Fruit fly (Drosophila melanogaster): ENCODE results near the gene CG5466.
A peak's percentile ranks its signal among the peaks of the same experiment; 100 is the strongest.

Gene CG5466

DNA sequence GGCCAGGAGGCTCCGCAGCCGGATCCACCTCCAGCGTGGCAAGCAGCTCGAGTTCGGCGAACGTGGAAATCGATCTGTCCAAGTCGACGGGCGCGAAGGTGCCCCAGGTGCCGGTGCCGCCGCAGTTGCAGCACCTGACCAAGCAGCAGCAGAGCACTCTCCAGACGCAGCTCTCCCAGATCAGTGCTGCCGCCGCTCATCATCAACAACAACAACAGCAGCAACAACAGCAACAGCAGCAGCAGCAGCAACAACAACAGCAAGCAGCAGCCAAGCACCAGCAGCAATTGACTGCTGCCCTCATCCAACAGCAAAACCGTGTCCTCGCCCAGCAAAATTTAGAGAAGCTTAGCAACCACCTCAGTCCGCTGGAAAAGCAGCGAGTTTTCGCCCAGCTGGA, 1.3 kb downstream of the CG5466 start:
- no peak for TF ChIP-seq CG7101 (tag; optimal IDR thresholded peaks at IDR 0.05)
- no peak for TF ChIP-seq tj (GFP tag; optimal IDR thresholded peaks at IDR 0.05)
- no peak for TF ChIP-seq CG14711 (tag; optimal IDR thresholded peaks at IDR 0.05)
- no peak for TF ChIP-seq Clk (GFP tag; optimal IDR thresholded peaks at IDR 0.05)
- no peak for TF ChIP-seq cnc (optimal IDR thresholded peaks at IDR 0.05)
- no peak for TF ChIP-seq CG7045 (GFP tag; optimal IDR thresholded peaks at IDR 0.05)
- TF ChIP-seq bab1 (GFP tag; optimal IDR thresholded peaks at IDR 0.05): no peak
- no peak for TF ChIP-seq CG11617 (GFP tag; optimal IDR thresholded peaks at IDR 0.05)
- no peak for TF ChIP-seq Hr96 (GFP tag; optimal IDR thresholded peaks at IDR 0.05)

DNA sequence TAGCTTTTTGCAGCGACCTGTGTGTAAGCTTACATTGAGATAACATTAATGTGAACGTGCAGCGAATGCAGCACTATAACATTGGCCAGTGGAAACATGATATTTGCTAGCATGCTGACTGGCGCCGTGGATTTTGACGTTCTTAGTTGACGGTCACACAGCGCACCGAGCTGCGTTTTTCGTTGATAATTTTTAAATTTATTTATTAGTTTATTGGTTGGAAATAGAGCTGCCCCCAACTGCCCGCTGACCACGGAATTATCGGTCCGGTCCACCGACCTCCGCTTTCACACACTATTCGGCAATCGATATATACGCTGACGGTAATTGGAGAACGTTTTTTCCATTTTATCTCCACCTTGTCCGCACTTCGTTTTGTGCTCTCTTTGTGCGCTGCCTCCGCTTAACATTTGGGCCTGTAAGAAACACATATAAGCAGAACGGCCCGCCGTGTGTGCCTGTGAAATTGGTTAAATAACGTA, 4.2 kb downstream of the CG5466 start, which contains the start of gene H:
H (plus strand) TSS at position 134 of the 482 bp plus-strand sequence.
- TF ChIP-seq tj (GFP tag; optimal IDR thresholded peaks at IDR 0.05) (peak; percentile 22), toe (GFP tag; optimal IDR thresholded peaks at IDR 0.05) (no peak), Clk (GFP tag; optimal IDR thresholded peaks at IDR 0.05) (no peak), CG33017 (tag; optimal IDR thresholded peaks at IDR 0.05) (no peak), CG5204 (GFP tag; optimal IDR thresholded peaks at IDR 0.05) (no peak), bab1 (GFP tag; optimal IDR thresholded peaks at IDR 0.05) (no peak), CG14711 (tag; optimal IDR thresholded peaks at IDR 0.05) (no peak), CG7045 (GFP tag; optimal IDR thresholded peaks at IDR 0.05) (no peak), CG1620 (GFP tag; optimal IDR thresholded peaks at IDR 0.05) (no peak), cic (GFP tag; optimal IDR thresholded peaks at IDR 0.05) (no peak), CG11617 (GFP tag; optimal IDR thresholded peaks at IDR 0.05) (peak; percentile 52), CG7101 (tag; optimal IDR thresholded peaks at IDR 0.05) (no peak), Mnt (GFP tag; optimal IDR thresholded peaks at IDR 0.05) (peak; percentile 48)

DNA sequence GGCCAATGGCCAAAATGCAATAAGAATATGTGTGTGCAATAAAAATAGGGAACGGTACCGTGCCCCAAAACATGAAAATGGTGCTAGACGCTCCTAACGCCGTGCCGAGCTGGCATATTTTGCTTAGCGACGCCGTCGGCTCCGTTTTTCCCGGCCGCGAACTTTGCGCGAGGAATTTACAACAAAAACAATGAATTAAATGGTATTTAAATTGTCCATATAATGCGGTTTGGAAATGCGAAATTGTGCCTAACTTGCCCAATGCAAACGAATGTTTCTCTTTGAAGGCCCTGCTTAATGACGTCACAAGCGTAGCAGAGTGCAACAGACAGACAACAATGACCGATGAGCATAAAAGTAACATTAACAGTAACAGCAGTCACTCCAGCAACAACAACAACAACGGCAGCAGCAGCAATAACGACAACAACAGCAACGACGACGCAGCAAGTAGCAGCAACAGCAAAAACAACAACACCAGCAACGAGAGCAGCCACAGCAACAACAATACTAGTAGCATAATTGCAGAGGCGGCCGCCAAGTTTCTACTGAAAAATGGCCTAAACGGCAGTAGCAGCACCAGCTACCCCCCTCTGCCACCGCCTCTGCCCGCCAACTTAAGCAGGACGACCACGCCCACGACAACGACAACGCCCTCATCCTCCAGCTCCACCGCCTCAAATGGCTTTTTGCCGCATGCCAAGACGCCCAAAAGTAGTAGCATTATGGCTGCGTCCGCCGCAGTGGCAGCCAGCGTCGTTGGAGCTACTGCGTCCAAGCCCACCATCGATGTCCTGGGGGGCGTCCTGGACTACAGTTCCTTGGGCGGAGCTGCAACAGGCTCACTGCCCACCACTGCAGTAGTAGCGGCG, 4.8 kb downstream of the CG5466 start:
- TF ChIP-seq CG5204 (GFP tag; optimal IDR thresholded peaks at IDR 0.05) (no peak), CG1620 (GFP tag; optimal IDR thresholded peaks at IDR 0.05) (no peak), ovo (GFP tag; optimal IDR thresholded peaks at IDR 0.05) (no peak), bab1 (GFP tag; optimal IDR thresholded peaks at IDR 0.05) (no peak), cnc (optimal IDR thresholded peaks at IDR 0.05) (no peak), Crg-1 (GFP tag; optimal IDR thresholded peaks at IDR 0.05) (no peak), CG11617 (GFP tag; optimal IDR thresholded peaks at IDR 0.05) (no peak), kay (GFP tag; ENCODE audit: borderline replicate concordance) (no peak), CG7045 (GFP tag; optimal IDR thresholded peaks at IDR 0.05) (no peak), CG12768 (GFP tag; optimal IDR thresholded peaks at IDR 0.05) (no peak), Clk (GFP tag; optimal IDR thresholded peaks at IDR 0.05) (no peak), CG14711 (tag; optimal IDR thresholded peaks at IDR 0.05) (no peak)

DNA sequence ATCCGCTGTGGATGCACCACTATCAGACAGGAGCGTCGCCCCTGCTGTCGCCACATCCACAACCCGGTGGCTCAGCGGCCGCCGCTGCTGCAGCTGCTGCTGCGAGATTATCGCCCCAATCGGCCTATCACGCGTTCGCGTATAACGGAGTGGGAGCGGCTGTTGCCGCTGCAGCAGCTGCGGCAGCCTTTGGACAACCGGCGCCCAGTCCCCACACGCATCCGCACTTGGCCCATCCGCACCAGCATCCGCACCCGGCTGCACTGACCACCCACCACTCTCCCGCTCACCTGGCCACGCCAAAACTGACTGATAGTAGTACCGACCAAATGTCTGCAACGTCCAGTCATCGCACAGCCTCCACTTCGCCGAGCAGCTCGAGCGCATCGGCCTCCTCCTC, 8.4 kb downstream of the CG5466 start:
- no peak for TF ChIP-seq CG14711 (tag; optimal IDR thresholded peaks at IDR 0.05)
- no peak for TF ChIP-seq bab1 (GFP tag; optimal IDR thresholded peaks at IDR 0.05)
- TF ChIP-seq cic (GFP tag; optimal IDR thresholded peaks at IDR 0.05): no peak
- TF ChIP-seq toe (GFP tag; optimal IDR thresholded peaks at IDR 0.05): no peak
- no peak for TF ChIP-seq CG33017 (tag; optimal IDR thresholded peaks at IDR 0.05)
- TF ChIP-seq Crg-1 (GFP tag; optimal IDR thresholded peaks at IDR 0.05): no peak
- no peak for TF ChIP-seq CG12768 (GFP tag; optimal IDR thresholded peaks at IDR 0.05)
- TF ChIP-seq Mnt (GFP tag; optimal IDR thresholded peaks at IDR 0.05): no peak
- TF ChIP-seq CG7101 (tag; optimal IDR thresholded peaks at IDR 0.05): no peak
- TF ChIP-seq CG1620 (GFP tag; optimal IDR thresholded peaks at IDR 0.05): no peak
- TF ChIP-seq CG5204 (GFP tag; optimal IDR thresholded peaks at IDR 0.05): no peak
- no peak for TF ChIP-seq CG11617 (GFP tag; optimal IDR thresholded peaks at IDR 0.05)
- TF ChIP-seq Clk (GFP tag; optimal IDR thresholded peaks at IDR 0.05): no peak
- no peak for TF ChIP-seq pad (GFP tag; optimal IDR thresholded peaks at IDR 0.05)
- TF ChIP-seq Hr96 (GFP tag; optimal IDR thresholded peaks at IDR 0.05): no peak
- no peak for TF ChIP-seq ovo (GFP tag; optimal IDR thresholded peaks at IDR 0.05)
- no peak for TF ChIP-seq CG7045 (GFP tag; optimal IDR thresholded peaks at IDR 0.05)
- no peak for TF ChIP-seq tj (GFP tag; optimal IDR thresholded peaks at IDR 0.05)
- no peak for TF ChIP-seq kay (GFP tag; ENCODE audit: borderline replicate concordance)

DNA sequence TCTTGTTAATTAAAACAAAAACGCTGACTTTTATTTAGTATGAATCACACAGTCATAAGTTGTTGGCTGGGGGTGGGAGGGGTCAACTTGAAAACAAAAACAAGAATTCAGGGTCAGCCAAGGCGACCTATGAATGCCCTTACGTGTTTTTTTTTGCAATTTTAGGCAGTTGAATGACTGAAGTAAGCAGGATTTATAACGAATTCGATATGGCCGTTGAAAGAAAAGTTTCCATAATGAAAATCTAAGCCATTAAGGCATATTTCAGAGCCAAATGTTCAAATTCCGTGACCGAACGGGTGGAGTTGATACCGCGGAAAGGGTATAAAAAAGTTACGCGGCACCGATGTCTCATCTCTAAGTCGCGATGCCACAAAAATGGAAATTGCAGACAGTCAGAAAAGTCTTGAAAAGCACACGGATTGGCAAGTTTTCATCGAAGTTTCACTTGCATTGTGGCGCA, 16.3 kb downstream of the CG5466 start:
- TF ChIP-seq CG1620 (GFP tag; optimal IDR thresholded peaks at IDR 0.05) (peak; percentile 74), cic (GFP tag; optimal IDR thresholded peaks at IDR 0.05) (peak; percentile 30), CG7101 (tag; optimal IDR thresholded peaks at IDR 0.05) (peak; percentile 68), CG14711 (tag; optimal IDR thresholded peaks at IDR 0.05) (no peak), Crg-1 (GFP tag; optimal IDR thresholded peaks at IDR 0.05) (no peak), toe (GFP tag; optimal IDR thresholded peaks at IDR 0.05) (no peak), Mnt (GFP tag; optimal IDR thresholded peaks at IDR 0.05) (peak; percentile 59), CG5204 (GFP tag; optimal IDR thresholded peaks at IDR 0.05) (no peak), CG33017 (tag; optimal IDR thresholded peaks at IDR 0.05) (peak; percentile 77), Clk (GFP tag; optimal IDR thresholded peaks at IDR 0.05) (no peak), CG11617 (GFP tag; optimal IDR thresholded peaks at IDR 0.05) (peak; percentile 73), tj (GFP tag; optimal IDR thresholded peaks at IDR 0.05) (peak; percentile 75), cnc (optimal IDR thresholded peaks at IDR 0.05) (no peak), CG7045 (GFP tag; optimal IDR thresholded peaks at IDR 0.05) (peak; percentile 52), pad (GFP tag; optimal IDR thresholded peaks at IDR 0.05) (peak; percentile 31), Hr96 (GFP tag; optimal IDR thresholded peaks at IDR 0.05) (no peak), bab1 (GFP tag; optimal IDR thresholded peaks at IDR 0.05) (peak; percentile 72), kay (GFP tag; ENCODE audit: borderline replicate concordance) (peak; percentile 99), CG12768 (GFP tag; optimal IDR thresholded peaks at IDR 0.05) (peak; percentile 81)
